Fruit fly (Drosophila melanogaster) whole organism, embryonic: ENCODE results near the gene Aprt.

Experiments
- Adf1 ChIP-seq: fragments of 200-800 bp; sonication (Bioruptor generic); IDR thresholded peaks from 2 replicates; pipeline ENCODE4 v1.3.6; 2022; ENCODE audit warnings: missing biosample characterization, missing genetic modification characterization
- CG10565 ChIP-seq: fragments of 200-800 bp; sonication (Bioruptor generic); optimal IDR thresholded peaks from 3 replicates; lab custom pipeline; 2016; ENCODE audit warnings: missing biosample characterization, mild to moderate bottlenecking, missing genetic modification characterization
- CG11723 ChIP-seq: fragments of 200-800 bp; sonication (Bioruptor generic); optimal IDR thresholded peaks from 2 replicates; lab custom pipeline; 2017; ENCODE audit warnings: missing biosample characterization, mild to moderate bottlenecking, missing genetic modification characterization
- CG13123 ChIP-seq: fragments of 200-800 bp; sonication (Bioruptor generic); optimal IDR thresholded peaks from 2 replicates; lab custom pipeline; 2016; ENCODE audit warnings: missing biosample characterization, missing genetic modification characterization
- CG14441 ChIP-seq: fragments of 200-800 bp; sonication (Bioruptor generic); IDR thresholded peaks from 2 replicates; pipeline ENCODE4 v1.3.6; 2022; ENCODE audit warnings: missing biosample characterization, missing genetic modification characterization
- CG1603 ChIP-seq: fragments of 200-800 bp; sonication (Bioruptor generic); optimal IDR thresholded peaks from 2 replicates; lab custom pipeline; 2019; ENCODE audit warnings: missing biosample characterization, mild to moderate bottlenecking, missing genetic modification characterization, moderate library complexity
- CG1647 ChIP-seq: fragments of 200-800 bp; sonication (Bioruptor generic); optimal IDR thresholded peaks from 3 replicates; lab custom pipeline; 2016; ENCODE audit warnings: missing biosample characterization, missing genetic modification characterization
- CG16863 ChIP-seq: fragments of 200-800 bp; sonication (Bioruptor generic); optimal IDR thresholded peaks from 3 replicates; lab custom pipeline; 2016; ENCODE audit warnings: missing biosample characterization, missing genetic modification characterization
- CG17568 ChIP-seq: fragments of 200-800 bp; sonication (Bioruptor generic); optimal IDR thresholded peaks from 2 replicates; lab custom pipeline; 2018; ENCODE audit warnings: missing biosample characterization, mild to moderate bottlenecking, missing genetic modification characterization, moderate library complexity
- CG1832 ChIP-seq: fragments of 200-800 bp; sonication (Bioruptor generic); optimal IDR thresholded peaks from 2 replicates; lab custom pipeline; 2017; ENCODE audit warnings: missing biosample characterization, mild to moderate bottlenecking, missing genetic modification characterization, inconsistent platforms
- CG18599 ChIP-seq: fragments of 200-800 bp; sonication (Bioruptor generic); optimal IDR thresholded peaks from 3 replicates; lab custom pipeline; 2017; ENCODE audit warnings: missing biosample characterization, missing genetic modification characterization, mild to moderate bottlenecking, moderate library complexity, missing genetic modification reagents
- CG30431 ChIP-seq: fragments of 200-800 bp; sonication (Bioruptor generic); optimal IDR thresholded peaks from 2 replicates; lab custom pipeline; 2017; ENCODE audit warnings: missing biosample characterization, missing genetic modification characterization
- CG34224 ChIP-seq: fragments of 200-800 bp; sonication (Bioruptor generic); IDR thresholded peaks from 3 replicates; pipeline ENCODE4 v1.3.6; 2022; ENCODE audit warnings: missing biosample characterization, missing genetic modification characterization; ENCODE audit not compliant: partially characterized antibody
- CG3995 ChIP-seq: fragments of 200-800 bp; sonication (Bioruptor generic); optimal IDR thresholded peaks from 3 replicates; lab custom pipeline; 2016; ENCODE audit warnings: missing biosample characterization, missing genetic modification characterization
- CG4328 ChIP-seq: fragments of 200-800 bp; sonication (Bioruptor generic); optimal IDR thresholded peaks from 3 replicates; lab custom pipeline; 2017; ENCODE audit warnings: missing biosample characterization, missing genetic modification reagents, missing genetic modification characterization
- CG7357 ChIP-seq: fragments of 200-800 bp; sonication (Bioruptor generic); IDR thresholded peaks from 3 replicates; pipeline ENCODE4 v1.3.6; 2022; ENCODE audit warnings: missing biosample characterization, missing genetic modification characterization
- CG8924 ChIP-seq: fragments of 200-800 bp; optimal IDR thresholded peaks from 3 replicates; lab custom pipeline; 2019; ENCODE audit warnings: missing biosample characterization, mild to moderate bottlenecking, missing genetic modification characterization, moderate library complexity
- CG9817 ChIP-seq: fragments of 200-800 bp; sonication (Bioruptor generic); optimal IDR thresholded peaks from 2 replicates; lab custom pipeline; 2018; ENCODE audit warnings: missing biosample characterization, mild to moderate bottlenecking, missing genetic modification characterization, moderate library complexity
- Doc2 ChIP-seq: fragments of 200-800 bp; sonication (Bioruptor generic); IDR thresholded peaks from 2 replicates; pipeline ENCODE4 v1.3.6; 2022; ENCODE audit warnings: missing biosample characterization, missing genetic modification characterization
- Ets65A ChIP-seq: fragments of 200-800 bp; sonication (Bioruptor generic); peaks from one replicate; lab custom pipeline; 2016; ENCODE audit warnings: missing biosample characterization, missing genetic modification characterization
- Fer1 ChIP-seq: fragments of 200-800 bp; sonication (Bioruptor generic); optimal IDR thresholded peaks from 2 replicates; lab custom pipeline; 2017; ENCODE audit warnings: missing biosample characterization, mild to moderate bottlenecking, missing genetic modification characterization
- HLH4C ChIP-seq: fragments of 200-800 bp; sonication (Bioruptor generic); IDR thresholded peaks from 3 replicates; pipeline ENCODE4 v1.3.6; 2022; ENCODE audit warnings: missing biosample characterization, missing genetic modification characterization; ENCODE audit not compliant: partially characterized antibody
- Hand ChIP-seq: fragments of 200-800 bp; sonication (Bioruptor generic); optimal IDR thresholded peaks from 2 replicates; lab custom pipeline; 2017; ENCODE audit warnings: mild to moderate bottlenecking, missing biosample characterization, missing genetic modification reagents, missing genetic modification characterization
- Hr39 ChIP-seq: fragments of >200 bp; optimal IDR thresholded peaks from 2 replicates; lab custom pipeline; 2017
- Mrtf ChIP-seq: fragments of 200-800 bp; sonication (Bioruptor generic); IDR thresholded peaks from 3 replicates; pipeline ENCODE4 v1.3.6; 2022; ENCODE audit warnings: missing biosample characterization, missing genetic modification characterization
- Nf-YC ChIP-seq: fragments of 200-800 bp; optimal IDR thresholded peaks from 3 replicates; lab custom pipeline; 2019; ENCODE audit warnings: missing biosample characterization, mild to moderate bottlenecking, missing genetic modification characterization, moderate library complexity
- NfI ChIP-seq: fragments of 200-800 bp; sonication (Bioruptor generic); optimal IDR thresholded peaks from 3 replicates; lab custom pipeline; 2018; ENCODE audit warnings: missing biosample characterization, mild to moderate bottlenecking, missing genetic modification characterization, moderate library complexity
- Oli ChIP-seq: fragments of 200-800 bp; sonication (Bioruptor generic); optimal IDR thresholded peaks from 2 replicates; lab custom pipeline; 2018; ENCODE audit warnings: missing biosample characterization, mild to moderate bottlenecking, missing genetic modification characterization, moderate library complexity
- Poxn ChIP-seq: fragments of 200-800 bp; sonication (Bioruptor generic); IDR thresholded peaks from 2 replicates; pipeline ENCODE4 v1.3.6; 2022; ENCODE audit warnings: missing biosample characterization, missing genetic modification characterization
- Ravus ChIP-seq: fragments of 200-800 bp; sonication (Bioruptor generic); IDR thresholded peaks from 2 replicates; pipeline ENCODE4 v1.3.6; 2022; ENCODE audit warnings: missing biosample characterization, missing genetic modification characterization
- amos ChIP-seq: fragments of 200-800 bp; sonication (Bioruptor generic); IDR thresholded peaks from 2 replicates; pipeline ENCODE4 v1.3.6; 2022; ENCODE audit warnings: missing biosample characterization, missing genetic modification characterization; ENCODE audit not compliant: partially characterized antibody
- ash1 ChIP-seq: fragments of 200-800 bp; sonication (Bioruptor generic); optimal IDR thresholded peaks from 2 replicates; lab custom pipeline; 2018; ENCODE audit warnings: missing biosample characterization, mild to moderate bottlenecking, missing genetic modification characterization
- bigmax ChIP-seq: fragments of 200-800 bp; sonication (Bioruptor generic); optimal IDR thresholded peaks from 2 replicates; lab custom pipeline; 2018; ENCODE audit warnings: missing biosample characterization, mild to moderate bottlenecking, missing genetic modification characterization
- cwo ChIP-seq: fragments of 200-800 bp; sonication (Bioruptor generic); optimal IDR thresholded peaks from 3 replicates; lab custom pipeline; 2017; ENCODE audit warnings: missing biosample characterization, missing genetic modification characterization, mild to moderate bottlenecking, moderate library complexity, missing genetic modification reagents
- disco-r ChIP-seq: fragments of 200-800 bp; sonication (Bioruptor generic); optimal IDR thresholded peaks from 2 replicates; lab custom pipeline; 2016; ENCODE audit warnings: missing biosample characterization, missing genetic modification characterization
- dm ChIP-seq: fragments of 200-800 bp; sonication (Bioruptor generic); optimal IDR thresholded peaks from 3 replicates; lab custom pipeline; 2016; ENCODE audit warnings: missing biosample characterization, missing genetic modification characterization
- fd3F ChIP-seq: fragments of 200-800 bp; sonication (Bioruptor generic); optimal IDR thresholded peaks from 2 replicates; lab custom pipeline; 2018; ENCODE audit warnings: missing biosample characterization, mild to moderate bottlenecking, missing genetic modification characterization, moderate library complexity
- h ChIP-seq: fragments of >200 bp; optimal IDR thresholded peaks from 2 replicates; lab custom pipeline; 2017
- hb ChIP-seq: fragments of 200-800 bp; sonication (Bioruptor generic); IDR thresholded peaks from 3 replicates; pipeline ENCODE4 v1.3.6; 2022; ENCODE audit warnings: missing biosample characterization, missing genetic modification characterization; ENCODE audit not compliant: partially characterized antibody
- kni ChIP-seq: fragments of 200-800 bp; sonication (Bioruptor generic); optimal IDR thresholded peaks from 3 replicates; lab custom pipeline; 2017; ENCODE audit warnings: mild to moderate bottlenecking, missing biosample characterization, missing genetic modification reagents, missing genetic modification characterization
- nau ChIP-seq: fragments of 200-800 bp; sonication (Bioruptor generic); optimal IDR thresholded peaks from 3 replicates; lab custom pipeline; 2017; ENCODE audit warnings: missing biosample characterization, mild to moderate bottlenecking, missing genetic modification characterization, missing genetic modification reagents
- pros ChIP-seq: fragments of 200-800 bp; sonication (Bioruptor generic); optimal IDR thresholded peaks from 3 replicates; lab custom pipeline; 2019; ENCODE audit warnings: missing biosample characterization, mild to moderate bottlenecking, missing genetic modification characterization, moderate library complexity
- rib ChIP-seq: fragments of 200-800 bp; sonication (Bioruptor generic); IDR thresholded peaks from 2 replicates; pipeline ENCODE4 v1.3.6; 2022; ENCODE audit warnings: missing biosample characterization, missing genetic modification characterization
- ro ChIP-seq: fragments of 200-800 bp; sonication (Bioruptor generic); IDR thresholded peaks from 2 replicates; pipeline ENCODE4 v1.3.6; 2022; ENCODE audit warnings: missing biosample characterization, missing genetic modification characterization
- sc ChIP-seq, 3 experiments: fragments of >200 bp in 2 of 3; fragments of 200-800 bp in 1 of 3; sonication (Bioruptor generic) in 1 of 3; optimal IDR thresholded peaks; 2 replicates in 2 of 3; 3 replicates in 1 of 3; lab custom pipeline; 2017; ENCODE audit warnings: mild to moderate bottlenecking in 1 of 3, missing biosample characterization in 1 of 3, missing genetic modification characterization in 1 of 3, missing genetic modification reagents in 1 of 3
- scrt ChIP-seq: fragments of 200-800 bp; sonication (Bioruptor generic); optimal IDR thresholded peaks from 2 replicates; lab custom pipeline; 2018; ENCODE audit warnings: missing biosample characterization, mild to moderate bottlenecking, missing genetic modification characterization, moderate library complexity
- sens-2 ChIP-seq: fragments of 200-800 bp; sonication (Bioruptor generic); IDR thresholded peaks from 2 replicates; pipeline ENCODE4 v1.3.6; 2022; ENCODE audit warnings: missing biosample characterization, missing genetic modification characterization
- ttk ChIP-seq: fragments of 200-800 bp; sonication (Bioruptor generic); IDR thresholded peaks from 2 replicates; pipeline ENCODE4 v2.1.2; 2022; ENCODE audit warnings: missing biosample characterization, missing genetic modification characterization
- yki ChIP-seq: fragments of >200 bp; optimal IDR thresholded peaks from 3 replicates; lab custom pipeline; 2018

Aprt gene

DNA sequence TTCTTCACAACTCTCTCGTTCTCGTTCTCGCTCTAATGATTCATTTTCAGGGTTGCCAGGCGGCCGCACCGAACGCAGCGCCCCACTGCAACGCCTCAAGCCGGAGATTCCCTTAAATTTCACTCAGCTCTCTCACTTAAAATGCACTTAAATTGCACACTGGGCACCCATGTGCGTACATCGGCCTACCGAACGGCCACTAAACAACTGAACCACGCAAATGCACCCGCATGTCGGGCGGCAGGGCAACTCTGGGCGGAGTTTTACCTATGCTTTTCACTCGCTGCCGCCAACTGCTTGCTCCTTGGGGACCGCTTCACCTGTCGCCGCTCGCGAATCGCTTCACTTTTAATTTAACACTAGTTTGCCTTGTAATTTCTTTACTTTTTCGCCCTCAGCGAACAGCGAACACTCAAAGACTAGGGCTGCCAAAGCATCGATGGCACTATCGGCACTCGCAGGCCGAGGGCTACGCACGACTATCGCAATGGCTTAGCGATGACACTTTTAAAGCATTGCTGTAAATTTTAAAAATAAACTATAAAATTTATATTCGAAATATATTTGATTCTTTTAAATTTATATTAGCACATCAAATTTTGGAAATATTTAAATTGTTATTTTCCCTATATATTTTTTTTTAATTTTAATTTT, 22.9 kb downstream of the Aprt start, which contains the start of gene Rap1 (continued):
- TF ChIP-seq rib, result no peak
- TF ChIP-seq Ravus (GFP tag; lab: Robert Waterston, UW), result peak; percentile 33
- peak; percentile 71 for TF ChIP-seq ttk (GFP tag; lab: Robert Waterston, UW)
- TF ChIP-seq cwo (GFP tag; lab: Kevin White, UChicago), result peak; percentile 6
- TF ChIP-seq bigmax, result no peak
- no peak for TF ChIP-seq CG8924 (tag; lab: Kevin White, UChicago)
- TF ChIP-seq CG9817 (tag; lab: Kevin White, UChicago), result peak; percentile 59
- peak; percentile 4 for TF ChIP-seq scrt (GFP tag; lab: Kevin White, UChicago)
- peak; percentile 62 for TF ChIP-seq CG4328 (GFP tag; lab: Kevin White, UChicago)
- peak; percentile 20 for TF ChIP-seq Hand (GFP tag; lab: Kevin White, UChicago)
- peak; percentile 36 for TF ChIP-seq Adf1
- TF ChIP-seq sc (optimal IDR thresholded peaks at IDR 0.05; lab: Kevin White, UChicago), result no peak
- peak; percentile 14 for TF ChIP-seq sc (GFP tag; optimal IDR thresholded peaks at IDR 0.05; lab: Kevin White, UChicago)
- TF ChIP-seq fd3F (GFP tag; lab: Kevin White, UChicago), result no peak
- peak; percentile 47 for TF ChIP-seq dm
- TF ChIP-seq HLH4C (GFP tag; lab: Robert Waterston, UW), result peak; percentile 90
- TF ChIP-seq CG17568 (GFP tag; lab: Kevin White, UChicago), result no peak
- TF ChIP-seq CG11723, result peak; percentile 32
- TF ChIP-seq CG18599 (GFP tag; lab: Kevin White, UChicago), result peak; percentile 71
- TF ChIP-seq hb (GFP tag; lab: Robert Waterston, UW), result peak; percentile 92
- TF ChIP-seq CG7357 (GFP tag; lab: Robert Waterston, UW), result peak; percentile 15; the same call in 1 of the 3 replicates
- TF ChIP-seq sens-2, result no peak; the same call in 1 of the 2 replicates
- peak; percentile 85 for TF ChIP-seq CG34224 (GFP tag; lab: Robert Waterston, UW)
- TF ChIP-seq CG10565 (GFP tag; lab: Kevin White, UChicago), result no peak
- TF ChIP-seq yki, result no peak
- peak; percentile 68 for TF ChIP-seq Nf-YC
- TF ChIP-seq CG1832 (GFP tag; lab: Kevin White, UChicago), result peak; percentile 71
- TF ChIP-seq pros, result peak; percentile 50
- TF ChIP-seq kni, result peak; percentile 49
- TF ChIP-seq CG1603 (tag; lab: Kevin White, UChicago), result peak; percentile 42
- no peak for TF ChIP-seq ash1 (GFP tag; lab: Kevin White, UChicago)
- TF ChIP-seq CG13123 (GFP tag; lab: Kevin White, UChicago), result no peak
- TF ChIP-seq Mrtf, result peak; percentile 68
- TF ChIP-seq amos (GFP tag; lab: Robert Waterston, UW), result peak; percentile 96
- no peak for TF ChIP-seq CG3995 (GFP tag; lab: Kevin White, UChicago)
- no peak for TF ChIP-seq CG30431 (GFP tag; lab: Kevin White, UChicago)
- TF ChIP-seq CG1647 (GFP tag; lab: Kevin White, UChicago), result peak; percentile 63
- TF ChIP-seq Fer1 (GFP tag; lab: Kevin White, UChicago), result peak; percentile 42
- no peak for TF ChIP-seq nau (GFP tag; lab: Kevin White, UChicago)
- no peak for TF ChIP-seq ro
- TF ChIP-seq Ets65A (GFP tag; lab: Kevin White, UChicago), result peak; percentile 97
- TF ChIP-seq Poxn, result 0 out of 2 replicates have a peak, but pooled peaks have one; percentile 26
- TF ChIP-seq Hr39 (lab: Kevin White, UChicago), result no peak
- peak; percentile 25 for TF ChIP-seq CG16863 (GFP tag; lab: Kevin White, UChicago)
- no peak for TF ChIP-seq h (lab: Kevin White, UChicago)
- TF ChIP-seq CG14441 (GFP tag; lab: Robert Waterston, UW), result peak; percentile 63
- TF ChIP-seq Oli (tag; lab: Kevin White, UChicago), result peak; percentile 7
- TF ChIP-seq disco-r, result no peak
- no peak for TF ChIP-seq Doc2 (GFP tag; lab: Robert Waterston, UW)
- TF ChIP-seq NfI (GFP tag; lab: Kevin White, UChicago), result peak; percentile 8
